Worm (Caenorhabditis elegans): ENCODE results near the gene C25E10.4.

C25E10.4 gene

DNA sequence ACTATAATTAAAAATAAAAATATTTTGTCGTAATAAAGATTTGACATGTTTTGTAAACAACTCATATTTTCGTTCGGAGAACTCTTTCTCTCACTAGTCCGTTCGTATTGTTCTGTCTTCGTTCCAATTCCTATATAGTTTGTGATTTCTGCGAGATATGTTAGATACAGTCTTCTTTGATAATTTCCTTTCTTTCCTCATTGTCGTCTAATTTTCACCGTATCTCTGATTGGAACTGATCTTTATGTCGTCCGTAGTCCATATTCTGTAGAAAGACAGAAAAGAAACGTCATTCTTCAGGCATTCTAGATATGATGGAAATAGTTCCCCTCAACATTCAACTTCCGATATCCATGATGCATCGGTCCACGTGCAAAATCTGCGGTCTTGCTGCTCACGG is 11.5 kb downstream of the C25E10.4 start, which contains the start of gene nhr-30:
nhr-30 (plus strand) TSS at position 301 of the 400 bp plus-strand sequence.
- TF ChIP-seq B0310.2 (tag; optimal IDR thresholded peaks at IDR 0.05) (no peak), scrt-1 (GFP tag; IDR thresholded peaks at IDR 0.05) (no peak), aly-1 (tag; optimal IDR thresholded peaks at IDR 0.05) (no peak), ceh-13 (GFP tag; optimal IDR thresholded peaks at IDR 0.05) (no peak), hmbx-1 (tag; optimal IDR thresholded peaks at IDR 0.05) (no peak), tbx-11 (GFP tag; IDR thresholded peaks at IDR 0.05) (no peak), flt-1 (GFP tag; IDR thresholded peaks at IDR 0.05) (no peak), hnd-1 (tag; optimal IDR thresholded peaks at IDR 0.05) (no peak), hmg-4 (GFP tag; optimal IDR thresholded peaks at IDR 0.05) (no peak), pes-1 (GFP tag; IDR thresholded peaks at IDR 0.05) (no peak), F13C5.2 (tag; optimal IDR thresholded peaks at IDR 0.05) (no peak)

DNA sequence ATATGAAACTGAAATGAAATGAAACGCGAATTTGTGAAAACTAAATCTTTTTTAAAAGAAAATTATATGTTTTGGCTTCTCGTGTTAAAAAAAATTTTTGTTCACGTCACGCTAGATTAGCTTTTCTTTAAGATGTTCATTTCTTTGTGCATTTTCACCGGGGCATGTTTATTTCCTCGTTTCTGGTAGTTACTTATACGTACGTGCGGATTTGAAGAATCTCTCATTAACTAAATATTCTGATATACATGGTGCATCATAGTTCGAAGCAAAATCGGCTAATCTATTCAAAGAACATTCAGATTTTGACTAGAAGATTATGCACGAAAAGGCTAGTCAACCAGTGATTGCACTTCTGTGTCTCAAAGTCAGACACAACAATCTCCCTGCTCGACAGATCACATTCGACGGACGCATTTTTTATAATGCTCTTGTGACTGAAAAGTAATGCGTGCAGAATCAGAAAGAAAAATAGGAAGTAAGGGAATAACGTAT is 14.2 kb downstream of the C25E10.4 start, which contains the start of gene C25E10.17:
C25E10.17 (minus strand) TSS at position 51 of the 495 bp plus-strand sequence.
- TF ChIP-seq hmbx-1 (tag; optimal IDR thresholded peaks at IDR 0.05) (no peak), aly-1 (tag; optimal IDR thresholded peaks at IDR 0.05) (no peak), B0310.2 (tag; optimal IDR thresholded peaks at IDR 0.05) (no peak), ets-7 (tag; optimal IDR thresholded peaks at IDR 0.05) (no peak), flt-1 (GFP tag; IDR thresholded peaks at IDR 0.05) (no peak), ceh-36 (tag; optimal IDR thresholded peaks at IDR 0.05) (no peak), tra-4 (tag; optimal IDR thresholded peaks at IDR 0.05) (no peak), F13C5.2 (tag; optimal IDR thresholded peaks at IDR 0.05) (no peak)

DNA sequence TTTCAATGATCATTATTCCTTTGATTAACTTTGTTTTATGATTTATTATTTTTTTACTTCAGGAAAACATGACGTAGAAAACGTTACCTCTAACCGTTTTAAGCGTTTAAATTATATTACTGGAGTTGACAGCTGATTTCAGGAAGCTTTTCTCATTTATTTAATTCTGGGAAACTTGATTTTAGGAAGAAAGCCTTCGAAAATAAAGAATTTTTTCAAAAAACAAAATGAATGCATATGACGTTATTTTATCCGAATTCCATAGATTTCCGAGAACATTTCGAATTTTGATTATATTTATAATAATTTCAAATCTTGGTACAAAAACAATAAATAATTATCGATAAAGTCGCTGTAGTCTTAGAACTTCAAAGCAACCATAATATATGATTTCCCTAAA is 15.9 kb downstream of the C25E10.4 start:
- TF ChIP-seq hmbx-1 (tag; optimal IDR thresholded peaks at IDR 0.05) = no peak
- no peak for TF ChIP-seq scrt-1 (GFP tag; IDR thresholded peaks at IDR 0.05)
- no peak for TF ChIP-seq ceh-36 (tag; optimal IDR thresholded peaks at IDR 0.05)
- TF ChIP-seq F13C5.2 (tag; optimal IDR thresholded peaks at IDR 0.05) = no peak
- TF ChIP-seq B0310.2 (tag; optimal IDR thresholded peaks at IDR 0.05) = no peak
- TF ChIP-seq tbx-37 (GFP tag; conservative IDR thresholded peaks at IDR 0.05) = no peak
- TF ChIP-seq aly-1 (tag; optimal IDR thresholded peaks at IDR 0.05) = no peak
- no peak for TF ChIP-seq hnd-1 (tag; optimal IDR thresholded peaks at IDR 0.05)
- TF ChIP-seq flt-1 (GFP tag; IDR thresholded peaks at IDR 0.05) = no peak
- no peak for TF ChIP-seq ets-7 (tag; optimal IDR thresholded peaks at IDR 0.05)
- TF ChIP-seq pes-1 (GFP tag; IDR thresholded peaks at IDR 0.05) = no peak
- no peak for TF ChIP-seq tra-4 (tag; optimal IDR thresholded peaks at IDR 0.05)
- TF ChIP-seq sea-1 (GFP tag; conservative IDR thresholded peaks at IDR 0.05) = no peak
- no peak for TF ChIP-seq ama-1 (optimal IDR thresholded peaks at IDR 0.05)

DNA sequence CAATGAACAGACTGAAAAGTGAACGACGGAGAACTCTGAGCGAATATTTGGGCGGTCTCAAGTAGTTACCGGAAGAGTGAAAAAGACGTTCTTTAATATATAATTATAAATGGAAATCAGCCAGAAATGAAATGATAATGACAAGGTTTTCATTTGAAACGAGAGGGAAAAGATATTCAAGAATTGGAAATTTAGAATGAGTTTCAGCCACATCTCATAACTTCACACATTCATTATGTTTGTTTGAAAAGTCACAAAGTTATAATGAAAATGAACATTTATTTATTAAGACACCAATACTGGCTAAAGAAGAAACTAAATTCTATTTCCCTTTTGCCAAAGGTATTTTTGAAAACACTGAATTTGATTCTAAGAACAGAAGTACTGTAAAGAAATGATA is 17.7 kb downstream of the C25E10.4 start, which contains the start of gene C25E10.7:
C25E10.7 (minus strand) TSS at position 101 of the 400 bp plus-strand sequence.
- TF ChIP-seq ceh-36 (tag; optimal IDR thresholded peaks at IDR 0.05) = no peak
- TF ChIP-seq tra-4 (tag; optimal IDR thresholded peaks at IDR 0.05) = no peak
- no peak for TF ChIP-seq hnd-1 (tag; optimal IDR thresholded peaks at IDR 0.05)
- no peak for TF ChIP-seq F13C5.2 (tag; optimal IDR thresholded peaks at IDR 0.05)
- no peak for TF ChIP-seq aly-1 (tag; optimal IDR thresholded peaks at IDR 0.05)
- TF ChIP-seq flt-1 (GFP tag; IDR thresholded peaks at IDR 0.05) = no peak
- TF ChIP-seq tbx-11 (GFP tag; IDR thresholded peaks at IDR 0.05) = no peak
- TF ChIP-seq sea-1 (GFP tag; conservative IDR thresholded peaks at IDR 0.05) = no peak
- TF ChIP-seq ama-1 (optimal IDR thresholded peaks at IDR 0.05) = no peak
- TF ChIP-seq B0310.2 (tag; optimal IDR thresholded peaks at IDR 0.05) = no peak
- TF ChIP-seq hmbx-1 (tag; optimal IDR thresholded peaks at IDR 0.05) = no peak
- no peak for TF ChIP-seq ceh-13 (GFP tag; optimal IDR thresholded peaks at IDR 0.05)
- no peak for TF ChIP-seq tbx-37 (GFP tag; conservative IDR thresholded peaks at IDR 0.05)
- TF ChIP-seq hmg-4 (GFP tag; optimal IDR thresholded peaks at IDR 0.05) = no peak
- TF ChIP-seq pes-1 (GFP tag; IDR thresholded peaks at IDR 0.05) = no peak
- TF ChIP-seq scrt-1 (GFP tag; IDR thresholded peaks at IDR 0.05) = no peak
- TF ChIP-seq ets-7 (tag; optimal IDR thresholded peaks at IDR 0.05) = no peak

DNA sequence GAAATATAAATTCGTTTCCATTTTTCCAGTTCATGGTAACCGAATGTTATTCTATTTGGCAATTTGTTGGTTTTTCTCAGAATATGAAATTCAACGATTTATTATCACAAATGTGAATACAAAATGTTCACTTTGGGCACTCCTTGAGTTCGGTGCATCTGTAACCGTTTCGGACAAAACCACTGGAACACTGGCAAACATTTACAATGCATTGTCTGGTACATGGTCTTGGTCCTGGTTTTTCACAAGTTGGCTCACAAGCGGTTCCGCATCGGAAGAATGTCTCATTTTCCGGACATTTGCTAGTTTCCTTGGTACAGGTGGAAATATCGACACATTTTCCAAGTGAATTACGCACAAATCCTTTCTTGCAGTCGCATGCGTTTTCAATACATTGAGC is 19.9 kb downstream of the C25E10.4 start:
- no peak for TF ChIP-seq ceh-13 (GFP tag; optimal IDR thresholded peaks at IDR 0.05)
- no peak for TF ChIP-seq F13C5.2 (tag; optimal IDR thresholded peaks at IDR 0.05)
- no peak for TF ChIP-seq hnd-1 (tag; optimal IDR thresholded peaks at IDR 0.05)
- no peak for TF ChIP-seq ama-1 (optimal IDR thresholded peaks at IDR 0.05)
- TF ChIP-seq tbx-37 (GFP tag; conservative IDR thresholded peaks at IDR 0.05) = no peak
- TF ChIP-seq tra-4 (tag; optimal IDR thresholded peaks at IDR 0.05) = no peak
- no peak for TF ChIP-seq B0310.2 (tag; optimal IDR thresholded peaks at IDR 0.05)
- no peak for TF ChIP-seq sea-1 (GFP tag; conservative IDR thresholded peaks at IDR 0.05)
- no peak for TF ChIP-seq ets-7 (tag; optimal IDR thresholded peaks at IDR 0.05)
- TF ChIP-seq hmbx-1 (tag; optimal IDR thresholded peaks at IDR 0.05) = no peak
- TF ChIP-seq aly-1 (tag; optimal IDR thresholded peaks at IDR 0.05) = no peak
- TF ChIP-seq tbx-11 (GFP tag; IDR thresholded peaks at IDR 0.05) = no peak
- TF ChIP-seq hmg-4 (GFP tag; optimal IDR thresholded peaks at IDR 0.05) = no peak
- TF ChIP-seq pes-1 (GFP tag; IDR thresholded peaks at IDR 0.05) = no peak
- no peak for TF ChIP-seq scrt-1 (GFP tag; IDR thresholded peaks at IDR 0.05)
- TF ChIP-seq flt-1 (GFP tag; IDR thresholded peaks at IDR 0.05) = no peak
- TF ChIP-seq ceh-36 (tag; optimal IDR thresholded peaks at IDR 0.05) = no peak

DNA sequence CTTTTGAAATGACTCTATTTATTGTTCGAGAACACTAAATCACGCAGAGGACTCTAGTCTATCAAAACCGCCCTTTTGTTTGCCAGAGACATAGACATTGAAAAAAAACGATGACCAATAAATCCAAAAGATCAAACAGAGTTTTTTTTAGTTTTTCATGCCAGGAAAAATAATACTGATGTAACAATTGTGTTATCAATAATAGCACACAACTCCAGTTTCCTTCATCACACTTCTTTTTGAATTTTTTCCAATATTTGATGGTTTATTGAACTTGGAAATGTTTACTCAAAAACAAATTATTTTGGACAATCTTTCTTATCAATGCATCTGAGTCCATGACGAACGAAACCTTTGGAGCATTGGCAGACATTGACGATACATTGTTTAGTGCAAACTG is 20.6 kb downstream of the C25E10.4 start, which contains the start of gene C25E10.8:
C25E10.8 (minus strand) TSS at position 101 of the 400 bp plus-strand sequence.
- no peak for TF ChIP-seq tra-4 (tag; optimal IDR thresholded peaks at IDR 0.05)
- no peak for TF ChIP-seq B0310.2 (tag; optimal IDR thresholded peaks at IDR 0.05)
- no peak for TF ChIP-seq flt-1 (GFP tag; IDR thresholded peaks at IDR 0.05)
- no peak for TF ChIP-seq scrt-1 (GFP tag; IDR thresholded peaks at IDR 0.05)
- no peak for TF ChIP-seq ceh-13 (GFP tag; optimal IDR thresholded peaks at IDR 0.05)
- TF ChIP-seq tbx-37 (GFP tag; conservative IDR thresholded peaks at IDR 0.05) = no peak
- TF ChIP-seq ama-1 (optimal IDR thresholded peaks at IDR 0.05) = no peak
- TF ChIP-seq ceh-36 (tag; optimal IDR thresholded peaks at IDR 0.05) = no peak
- no peak for TF ChIP-seq ets-7 (tag; optimal IDR thresholded peaks at IDR 0.05)
- no peak for TF ChIP-seq hmbx-1 (tag; optimal IDR thresholded peaks at IDR 0.05)
- TF ChIP-seq sea-1 (GFP tag; conservative IDR thresholded peaks at IDR 0.05) = no peak
- no peak for TF ChIP-seq hnd-1 (tag; optimal IDR thresholded peaks at IDR 0.05)

DNA sequence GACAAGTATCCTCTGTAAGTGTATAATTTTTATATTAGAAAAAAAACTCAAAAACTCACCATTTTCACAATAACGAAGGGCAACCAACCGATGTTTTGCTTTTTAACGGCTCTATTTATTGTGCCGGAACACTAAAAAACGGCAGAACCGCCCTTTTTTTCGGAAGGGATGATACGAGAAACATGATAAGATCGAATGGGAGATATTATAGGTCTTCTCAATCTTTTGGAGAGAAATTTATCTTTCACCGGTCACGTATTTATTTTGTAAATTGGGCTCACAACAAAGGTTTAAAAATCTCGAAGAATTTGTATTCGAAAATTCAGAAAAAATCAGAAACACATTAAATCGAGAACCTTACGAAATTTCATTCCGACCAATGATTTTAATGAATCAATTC is 21.4 kb downstream of the C25E10.4 start, which contains the start of gene swm-1:
swm-1 (minus strand) TSS at position 101 of the 400 bp plus-strand sequence.
- no peak for TF ChIP-seq hmbx-1 (tag; optimal IDR thresholded peaks at IDR 0.05)
- TF ChIP-seq sea-1 (GFP tag; conservative IDR thresholded peaks at IDR 0.05) = no peak
- TF ChIP-seq pes-1 (GFP tag; IDR thresholded peaks at IDR 0.05) = no peak
- no peak for TF ChIP-seq ceh-36 (tag; optimal IDR thresholded peaks at IDR 0.05)
- TF ChIP-seq hmg-4 (GFP tag; optimal IDR thresholded peaks at IDR 0.05) = no peak
- TF ChIP-seq aly-1 (tag; optimal IDR thresholded peaks at IDR 0.05) = no peak
- no peak for TF ChIP-seq ceh-13 (GFP tag; optimal IDR thresholded peaks at IDR 0.05)
- no peak for TF ChIP-seq ama-1 (optimal IDR thresholded peaks at IDR 0.05)
- no peak for TF ChIP-seq B0310.2 (tag; optimal IDR thresholded peaks at IDR 0.05)
- no peak for TF ChIP-seq tbx-11 (GFP tag; IDR thresholded peaks at IDR 0.05)
- TF ChIP-seq ets-7 (tag; optimal IDR thresholded peaks at IDR 0.05) = no peak
- TF ChIP-seq F13C5.2 (tag; optimal IDR thresholded peaks at IDR 0.05) = no peak
- TF ChIP-seq flt-1 (GFP tag; IDR thresholded peaks at IDR 0.05) = no peak
- TF ChIP-seq tra-4 (tag; optimal IDR thresholded peaks at IDR 0.05) = no peak
- no peak for TF ChIP-seq hnd-1 (tag; optimal IDR thresholded peaks at IDR 0.05)
- TF ChIP-seq scrt-1 (GFP tag; IDR thresholded peaks at IDR 0.05) = no peak
- no peak for TF ChIP-seq tbx-37 (GFP tag; conservative IDR thresholded peaks at IDR 0.05)
